Worm (Caenorhabditis elegans) whole organism, L4 larva: Measurements from ENCODE around the gene glb-11.
A peak's percentile ranks its signal among the peaks of the same experiment; 100 is the strongest.

ENCODE experiments used
- F37D6.2 ChIP-seq: sonication (generic microtip); optimal IDR thresholded peaks from 2 replicates; lab custom pipeline; 2016; ENCODE audit warnings: mild to moderate bottlenecking, missing genetic modification characterization, missing compliant biosample characterization
- T20F7.1 ChIP-seq: fragments of 200-800 bp; sonication (Bioruptor generic); optimal IDR thresholded peaks from 2 replicates; lab custom pipeline; 2018; ENCODE audit warnings: mild to moderate bottlenecking, missing genetic modification characterization, missing compliant biosample characterization
- Y48G9A.11 ChIP-seq: fragments of 200-800 bp; sonication (Bioruptor generic); IDR thresholded peaks from 2 replicates; pipeline ENCODE4 v1.3.6; 2022; ENCODE audit warnings: missing genetic modification reagents, missing genetic modification characterization, missing compliant biosample characterization
- Y75B8A.6 ChIP-seq: fragments of 200-800 bp; sonication (Bioruptor generic); IDR thresholded peaks from 2 replicates; pipeline ENCODE4 v1.3.6; 2022; ENCODE audit warnings: missing genetic modification reagents, missing genetic modification characterization, missing compliant biosample characterization
- ZK337.2 ChIP-seq: fragments of 200-800 bp; sonication (Bioruptor generic); IDR thresholded peaks from 2 replicates; pipeline ENCODE4 v1.3.6; 2022; ENCODE audit warnings: missing genetic modification reagents, missing genetic modification characterization, missing compliant biosample characterization
- ZK546.5 ChIP-seq, 2 experiments: sonication (generic microtip); optimal IDR thresholded peaks; 2 replicates each; lab custom pipeline; 2017; ENCODE audit warnings: missing biosample characterization in 2 of 2, missing genetic modification characterization in 2 of 2
- aha-1 ChIP-seq: fragments of 150-350 bp; peaks from one replicate; lab custom pipeline; 2014; ENCODE audit warnings: missing biosample characterization, missing genetic modification characterization
- ceh-20 ChIP-seq: fragments of 200-800 bp; sonication (Bioruptor generic); IDR thresholded peaks from 2 replicates; pipeline ENCODE4 v1.3.6; 2022; ENCODE audit warnings: missing genetic modification reagents, missing genetic modification characterization, missing compliant biosample characterization
- ceh-32 ChIP-seq: sonication (generic microtip); optimal IDR thresholded peaks from 2 replicates; lab custom pipeline; 2016; ENCODE audit warnings: mild to moderate bottlenecking, missing genetic modification characterization, missing compliant biosample characterization; ENCODE audit not compliant: poor library complexity
- ceh-62 ChIP-seq: sonication (generic microtip); optimal IDR thresholded peaks from 2 replicates; lab custom pipeline; 2017; ENCODE audit warnings: missing biosample characterization, missing genetic modification characterization
- ces-1 ChIP-seq: fragments of 150-350 bp; sonication (generic microtip); optimal IDR thresholded peaks from 4 replicates; lab custom pipeline; 2014; ENCODE audit warnings: missing biosample characterization, missing genetic modification reagents, missing genetic modification characterization
- ctbp-1 ChIP-seq: fragments of 200-800 bp; sonication (Bioruptor generic); IDR thresholded peaks from 2 replicates; pipeline ENCODE4 v1.3.6; 2022; ENCODE audit warnings: missing genetic modification reagents, missing genetic modification characterization, missing compliant biosample characterization
- daf-12 ChIP-seq: fragments of 150-350 bp; optimal IDR thresholded peaks from 2 replicates; lab custom pipeline; 2014; ENCODE audit warnings: missing biosample characterization, missing genetic modification reagents, missing genetic modification characterization
- daf-16 ChIP-seq, 3 experiments: sonication (generic microtip); optimal IDR thresholded peaks; 2 replicates each; lab custom pipeline; 2016 to 2017; ENCODE audit warnings: missing genetic modification characterization in 3 of 3, missing genetic modification reagents in 3 of 3, mild to moderate bottlenecking in 2 of 3, missing compliant biosample characterization in 2 of 3, missing biosample characterization in 1 of 3, moderate library complexity in 1 of 3
- dve-1 ChIP-seq: sonication (generic microtip); optimal IDR thresholded peaks from 2 replicates; lab custom pipeline; 2017; ENCODE audit warnings: antibody characterized with exemption, mild to moderate bottlenecking, missing genetic modification characterization, missing compliant biosample characterization; ENCODE audit not compliant: insufficient read depth
- egl-27 ChIP-seq: sonication (generic microtip); optimal IDR thresholded peaks from 3 replicates; lab custom pipeline; 2017; ENCODE audit warnings: missing biosample characterization, missing genetic modification reagents, missing genetic modification characterization
- fkh-10 ChIP-seq: fragments of 150-350 bp; optimal IDR thresholded peaks from 2 replicates; lab custom pipeline; 2014; ENCODE audit warnings: missing biosample characterization, missing genetic modification reagents, missing genetic modification characterization
- fos-1 ChIP-seq: fragments of 150-350 bp; optimal IDR thresholded peaks from 2 replicates; lab custom pipeline; 2014; ENCODE audit warnings: missing biosample characterization, missing genetic modification characterization
- hlh-30 ChIP-seq: sonication (generic microtip); optimal IDR thresholded peaks from 2 replicates; lab custom pipeline; 2017; ENCODE audit warnings: antibody characterized with exemption, mild to moderate bottlenecking, missing genetic modification characterization, missing compliant biosample characterization; ENCODE audit not compliant: insufficient read depth
- lin-13 ChIP-seq: fragments of 150-350 bp; optimal IDR thresholded peaks from 2 replicates; lab custom pipeline; 2014; ENCODE audit warnings: missing biosample characterization, missing genetic modification reagents, missing genetic modification characterization
- lin-39 ChIP-seq: fragments of 150-350 bp; optimal IDR thresholded peaks from 2 replicates; lab custom pipeline; 2014; ENCODE audit warnings: missing biosample characterization, missing genetic modification reagents, missing genetic modification characterization
- lir-3 ChIP-seq: sonication (generic microtip); optimal IDR thresholded peaks from 2 replicates; lab custom pipeline; 2016; ENCODE audit warnings: mild to moderate bottlenecking, missing genetic modification characterization, missing compliant biosample characterization
- lsy-2 ChIP-seq, 2 experiments: fragments of 150-350 bp in 1 of 2; sonication (generic microtip) in 1 of 2; optimal IDR thresholded peaks; 2 replicates each; lab custom pipeline; 2014 to 2017; ENCODE audit warnings: missing biosample characterization in 2 of 2, missing genetic modification characterization in 2 of 2
- mdl-1 ChIP-seq, 2 experiments: fragments of 150-350 bp in 1 of 2; sonication (generic microtip) in 1 of 2; optimal IDR thresholded peaks; 2 replicates each; lab custom pipeline; 2014 to 2017; ENCODE audit warnings: missing biosample characterization in 2 of 2, missing genetic modification characterization in 2 of 2
- mdt-29 ChIP-seq: fragments of 200-800 bp; sonication (Bioruptor generic); IDR thresholded peaks from 2 replicates; pipeline ENCODE4 v1.3.6; 2022; ENCODE audit warnings: missing genetic modification reagents, missing genetic modification characterization, missing compliant biosample characterization
- mep-1 ChIP-seq: fragments of 150-350 bp; sonication (generic microtip); optimal IDR thresholded peaks from 3 replicates; lab custom pipeline; 2014; ENCODE audit warnings: missing biosample characterization, missing genetic modification characterization
- nhr-102 ChIP-seq: sonication (generic microtip); optimal IDR thresholded peaks from 2 replicates; lab custom pipeline; 2016; ENCODE audit warnings: mild to moderate bottlenecking, missing genetic modification characterization, moderate library complexity, missing compliant biosample characterization
- nhr-11 ChIP-seq: fragments of 150-350 bp; optimal IDR thresholded peaks from 2 replicates; lab custom pipeline; 2014; ENCODE audit warnings: missing biosample characterization, missing genetic modification characterization
- nhr-25 ChIP-seq: sonication (generic microtip); optimal IDR thresholded peaks from 2 replicates; lab custom pipeline; 2017; ENCODE audit warnings: missing genetic modification characterization, mild to moderate bottlenecking, missing compliant biosample characterization, antibody characterized with exemption, moderate library complexity, borderline replicate concordance; ENCODE audit not compliant: insufficient read depth
- nhr-28 ChIP-seq: fragments of 150-350 bp; optimal IDR thresholded peaks from 2 replicates; lab custom pipeline; 2014; ENCODE audit warnings: missing biosample characterization, missing genetic modification characterization
- nhr-41 ChIP-seq: fragments of 200-800 bp; sonication (Bioruptor generic); IDR thresholded peaks from 2 replicates; pipeline ENCODE4 v1.3.6; 2022; ENCODE audit warnings: missing genetic modification reagents, missing genetic modification characterization, missing compliant biosample characterization
- nhr-42 ChIP-seq: fragments of 200-800 bp; sonication (Bioruptor generic); IDR thresholded peaks from 2 replicates; pipeline ENCODE4 v1.3.6; 2022; ENCODE audit warnings: missing genetic modification characterization, missing compliant biosample characterization
- nhr-6 ChIP-seq: fragments of 150-350 bp; optimal IDR thresholded peaks from 2 replicates; lab custom pipeline; 2014; ENCODE audit warnings: missing biosample characterization, missing genetic modification characterization
- nhr-76 ChIP-seq: fragments of 150-350 bp; optimal IDR thresholded peaks from 2 replicates; lab custom pipeline; 2014; ENCODE audit warnings: missing biosample characterization, missing genetic modification characterization
- nhr-77 ChIP-seq: fragments of 150-350 bp; optimal IDR thresholded peaks from 2 replicates; lab custom pipeline; 2014; ENCODE audit warnings: missing biosample characterization, missing genetic modification characterization
- pha-4 ChIP-seq, 2 experiments: fragments of 150-350 bp in 1 of 2; fragments of 200-800 bp in 1 of 2; sonication (Bioruptor generic) in 1 of 2; IDR thresholded peaks in 1 of 2; optimal IDR thresholded peaks in 1 of 2; 2 replicates each; pipeline versions ENCODE4 v1.3.6 to Lab custom; 2014 to 2022; ENCODE audit warnings: missing genetic modification characterization in 2 of 2, missing genetic modification reagents in 2 of 2, missing biosample characterization in 1 of 2, missing compliant biosample characterization in 1 of 2
- rbr-2 ChIP-seq: sonication (generic microtip); optimal IDR thresholded peaks from 2 replicates; lab custom pipeline; 2016; ENCODE audit warnings: missing genotype, missing genetic modification characterization, missing compliant biosample characterization
- saeg-2 ChIP-seq: fragments of 200-800 bp; sonication (Bioruptor generic); IDR thresholded peaks from 2 replicates; pipeline ENCODE4 v1.3.6; 2022; ENCODE audit warnings: missing genetic modification reagents, missing genetic modification characterization, missing compliant biosample characterization
- sdz-12 ChIP-seq: fragments of 200-800 bp; sonication (Bioruptor generic); optimal IDR thresholded peaks from 2 replicates; lab custom pipeline; 2018; ENCODE audit warnings: mild to moderate bottlenecking, missing genetic modification characterization, missing compliant biosample characterization
- snpc-1.2 ChIP-seq: fragments of 200-800 bp; sonication (Bioruptor generic); IDR thresholded peaks from 2 replicates; pipeline ENCODE4 v1.3.6; 2022; ENCODE audit warnings: missing genetic modification reagents, missing genetic modification characterization, missing compliant biosample characterization
- spr-1 ChIP-seq: sonication (generic microtip); optimal IDR thresholded peaks from 2 replicates; lab custom pipeline; 2016; ENCODE audit warnings: mild to moderate bottlenecking, missing genetic modification characterization, missing compliant biosample characterization
- spr-3 ChIP-seq: fragments of 200-800 bp; sonication (Bioruptor generic); optimal IDR thresholded peaks from 2 replicates; lab custom pipeline; 2018; ENCODE audit warnings: mild to moderate bottlenecking, missing genetic modification characterization, missing compliant biosample characterization
- tag-97 ChIP-seq: fragments of 200-800 bp; sonication (Bioruptor generic); IDR thresholded peaks from 2 replicates; pipeline ENCODE4 v1.3.6; 2022; ENCODE audit warnings: missing genetic modification characterization, missing compliant biosample characterization
- unc-39 ChIP-seq: sonication (generic microtip); optimal IDR thresholded peaks from 2 replicates; lab custom pipeline; 2017; ENCODE audit warnings: missing biosample characterization, missing genetic modification characterization
- unc-62 ChIP-seq, 3 experiments: fragments of 150-350 bp in 1 of 3; sonication (generic microtip); optimal IDR thresholded peaks in 2 of 3; peaks in 1 of 3; 1 replicate in 1 of 3; 2 replicates in 2 of 3; lab custom pipeline; 2014 to 2017; ENCODE audit warnings: missing biosample characterization in 3 of 3, missing genetic modification characterization in 3 of 3, missing genetic modification reagents in 3 of 3, missing genotype in 1 of 3
- vab-7 ChIP-seq: fragments of 200-800 bp; sonication (Bioruptor generic); IDR thresholded peaks from 2 replicates; pipeline ENCODE4 v1.3.6; 2022; ENCODE audit warnings: missing genetic modification reagents, missing genetic modification characterization, missing compliant biosample characterization
- ztf-11 ChIP-seq: fragments of 150-350 bp; optimal IDR thresholded peaks from 2 replicates; lab custom pipeline; 2014; ENCODE audit warnings: missing biosample characterization, missing genetic modification characterization

Gene glb-11

DNA sequence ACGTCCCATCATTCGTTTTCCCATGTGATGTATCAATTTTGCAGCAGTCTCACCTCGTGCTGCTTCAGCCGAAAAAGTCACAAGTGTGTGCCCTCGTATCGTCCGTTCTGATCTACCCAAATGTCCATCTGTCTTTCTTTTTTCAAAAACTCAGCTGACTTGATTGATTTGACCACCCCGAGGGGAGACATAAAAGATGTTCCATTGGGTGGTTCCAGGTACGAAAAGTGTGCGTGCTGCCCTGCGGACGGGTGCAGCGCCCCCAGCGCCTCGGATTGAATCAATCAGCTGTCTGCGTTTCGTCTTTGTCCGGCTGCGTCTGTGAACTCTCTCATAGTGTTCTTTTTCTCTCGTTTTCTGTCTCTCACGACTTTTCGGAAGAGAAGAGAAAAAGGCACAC lies 38.8 kb downstream of the glb-11 start (continued):
- no peak for TF ChIP-seq T20F7.1 (GFP tag; lab: Kevin White, UChicago)
- no peak for TF ChIP-seq tag-97 (GFP tag; lab: Robert Waterston, UW)
- TF ChIP-seq ces-1 (GFP tag; lab: Kevin White, UChicago): no peak
- peak; percentile 56 for TF ChIP-seq mep-1 (tag; lab: Kevin White, UChicago)
- no peak for TF ChIP-seq Y75B8A.6 (GFP tag; lab: Robert Waterston, UW)
- TF ChIP-seq rbr-2 (tag; lab: Kevin White, UChicago): peak; percentile 20
- TF ChIP-seq lin-39 (tag; lab: Kevin White, UChicago): peak; percentile 63
- TF ChIP-seq ctbp-1: peak; percentile 47; the same call in 1 of the 2 replicates
- peak; percentile 1 to 65 for TF ChIP-seq lsy-2 (tag; optimal IDR thresholded peaks at IDR 0.05; lab: Kevin White, UChicago)
- TF ChIP-seq ceh-20 (GFP tag; lab: Robert Waterston, UW): peak; percentile 81
- TF ChIP-seq F37D6.2: peak; percentile 9
- TF ChIP-seq nhr-6 (tag; lab: Kevin White, UChicago): peak; percentile 24
- TF ChIP-seq unc-39 (tag; lab: Kevin White, UChicago): no peak
- TF ChIP-seq egl-27 (tag; lab: Kevin White, UChicago): no peak
- TF ChIP-seq ceh-32 (tag; lab: Kevin White, UChicago): no peak
- peak; percentile 43 for TF ChIP-seq nhr-11
- no peak for TF ChIP-seq daf-16 (GFP tag; optimal IDR thresholded peaks at IDR 0.05; lab: Kevin White, UChicago)
- TF ChIP-seq daf-16 (tag; optimal IDR thresholded peaks at IDR 0.05; lab: Kevin White, UChicago): peak; percentile 34

ce11 chrIII:3952058-3952457 lies 39.9 kb downstream of the glb-11 start:
- TF ChIP-seq fkh-10 (GFP tag; lab: Kevin White, UChicago) (no peak), aha-1 (tag; lab: Kevin White, UChicago) (peak; percentile 46), egl-27 (tag; lab: Kevin White, UChicago) (no peak), lin-13 (GFP tag; lab: Kevin White, UChicago) (no peak), Y48G9A.11 (GFP tag; lab: Robert Waterston, UW) (no peak), hlh-30 (tag; lab: Kevin White, UChicago) (peak; percentile 81), ceh-32 (tag; lab: Kevin White, UChicago) (no peak), saeg-2 (GFP tag; lab: Robert Waterston, UW) (no peak), sdz-12 (GFP tag; lab: Kevin White, UChicago) (no peak), daf-12 (tag; lab: Kevin White, UChicago) (no peak), ztf-11 (tag; lab: Kevin White, UChicago) (no peak), lir-3 (tag; lab: Kevin White, UChicago) (no peak), pha-4 (GFP tag; IDR thresholded peaks at IDR 0.05; lab: Robert Waterston, UW) (no peak), pha-4 (tag; optimal IDR thresholded peaks at IDR 0.05; lab: Kevin White, UChicago) (no peak), unc-62 (GFP tag; optimal IDR thresholded peaks at IDR 0.05 in 1 of 2; lab: Kevin White, UChicago) (peak in 1 of 2 experiments; percentile 90), unc-62 (tag; optimal IDR thresholded peaks at IDR 0.05; lab: Kevin White, UChicago) (no peak), mdt-29 (no peak), nhr-76 (tag; lab: Kevin White, UChicago) (no peak), spr-1 (tag; lab: Kevin White, UChicago) (no peak), spr-3 (no peak), nhr-25 (tag; lab: Kevin White, UChicago) (no peak), unc-39 (tag; lab: Kevin White, UChicago) (no peak), dve-1 (peak; percentile 9), vab-7 (GFP tag; lab: Robert Waterston, UW) (no peak), nhr-102 (tag; lab: Kevin White, UChicago) (no peak), fos-1 (tag; lab: Kevin White, UChicago) (no peak), nhr-28 (peak; percentile 88), nhr-41 (no peak), ceh-62 (tag; lab: Kevin White, UChicago) (no peak), ZK337.2 (GFP tag; lab: Robert Waterston, UW) (no peak), snpc-1.2 (GFP tag; lab: Robert Waterston, UW) (no peak), ceh-20 (GFP tag; lab: Robert Waterston, UW) (no peak), ZK546.5 (tag; optimal IDR thresholded peaks at IDR 0.05; lab: Kevin White, UChicago) (no peak), nhr-42 (GFP tag; lab: Robert Waterston, UW) (no peak), mdl-1 (tag; optimal IDR thresholded peaks at IDR 0.05; lab: Kevin White, UChicago) (peak in 1 of 2 experiments; percentile 75), lsy-2 (tag; optimal IDR thresholded peaks at IDR 0.05; lab: Kevin White, UChicago) (peak in 1 of 2 experiments; percentile 32), nhr-77 (tag; lab: Kevin White, UChicago) (peak; percentile 77), daf-16 (GFP tag; optimal IDR thresholded peaks at IDR 0.05; lab: Kevin White, UChicago) (peak in 1 of 2 experiments; percentile 51), daf-16 (tag; optimal IDR thresholded peaks at IDR 0.05; lab: Kevin White, UChicago) (peak; percentile 59)
